Worm (Caenorhabditis elegans) whole organism, midembryonic: ENCODE data around the gene ZK809.9.

Experiments
- T22C8.4 ChIP-seq: fragments of 200-800 bp; sonication (Bioruptor generic); IDR thresholded peaks from 2 replicates; pipeline ENCODE4 v1.3.6; 2022; ENCODE audit warnings: missing genetic modification characterization, missing compliant biosample characterization
- flt-1 ChIP-seq: fragments of 200-800 bp; sonication (Bioruptor generic); IDR thresholded peaks from 2 replicates; pipeline ENCODE4 v1.3.6; 2022; ENCODE audit warnings: missing genetic modification characterization, missing compliant biosample characterization
- ref-1 ChIP-seq: fragments of 200-800 bp; sonication (Bioruptor generic); conservative IDR thresholded peaks from 2 replicates; pipeline ENCODE4 v1.3.6; 2022; ENCODE audit warnings: missing genetic modification reagents, missing genetic modification characterization, missing compliant biosample characterization
- tab-1 ChIP-seq: fragments of 200-800 bp; sonication (Bioruptor generic); IDR thresholded peaks from 2 replicates; pipeline ENCODE4 v1.3.6; 2022; ENCODE audit warnings: missing genetic modification characterization, missing compliant biosample characterization
- ztf-23 ChIP-seq: fragments of 200-800 bp; sonication (Bioruptor generic); IDR thresholded peaks from 2 replicates; pipeline ENCODE4 v1.3.6; 2022; ENCODE audit warnings: missing genetic modification reagents, missing genetic modification characterization, missing compliant biosample characterization
- ztf-29 ChIP-seq: fragments of 200-800 bp; sonication (Bioruptor generic); IDR thresholded peaks from 2 replicates; pipeline ENCODE4 v1.3.6; 2022; ENCODE audit warnings: missing genetic modification reagents, missing genetic modification characterization, missing compliant biosample characterization

DNA sequence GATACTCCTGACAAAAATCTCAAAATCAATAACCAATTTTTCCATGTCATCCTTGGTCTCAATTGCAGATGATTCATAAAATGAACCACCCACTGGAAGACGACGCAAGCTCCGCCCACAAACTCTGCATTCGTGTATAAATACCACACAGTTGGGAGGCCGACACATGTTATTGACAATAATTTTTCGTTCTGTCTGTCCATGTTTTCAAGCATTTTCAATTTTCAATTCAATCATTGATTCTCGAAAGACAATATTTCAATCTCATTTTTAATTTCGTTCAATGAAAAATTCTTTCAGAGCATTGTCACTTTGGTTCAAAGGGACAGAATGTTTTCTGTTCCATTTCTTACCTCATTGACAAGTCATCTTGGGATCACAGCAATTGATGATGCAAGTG lies 10.9 kb downstream of the ZK809.9 start, which contains the start of gene inx-9:
- TF ChIP-seq flt-1 (no peak), ref-1 (GFP tag; lab: Robert Waterston, UW) (no peak), ztf-29 (GFP tag; lab: Robert Waterston, UW) (no peak), tab-1 (GFP tag; lab: Robert Waterston, UW) (no peak), ztf-23 (GFP tag; lab: Robert Waterston, UW) (no peak), T22C8.4 (GFP tag; lab: Robert Waterston, UW) (no peak)
